Fruit fly (Drosophila melanogaster): ENCODE data around the gene aus.
A peak's percentile ranks its signal among the peaks of the same experiment; 100 is the strongest.

aus gene

DNA sequence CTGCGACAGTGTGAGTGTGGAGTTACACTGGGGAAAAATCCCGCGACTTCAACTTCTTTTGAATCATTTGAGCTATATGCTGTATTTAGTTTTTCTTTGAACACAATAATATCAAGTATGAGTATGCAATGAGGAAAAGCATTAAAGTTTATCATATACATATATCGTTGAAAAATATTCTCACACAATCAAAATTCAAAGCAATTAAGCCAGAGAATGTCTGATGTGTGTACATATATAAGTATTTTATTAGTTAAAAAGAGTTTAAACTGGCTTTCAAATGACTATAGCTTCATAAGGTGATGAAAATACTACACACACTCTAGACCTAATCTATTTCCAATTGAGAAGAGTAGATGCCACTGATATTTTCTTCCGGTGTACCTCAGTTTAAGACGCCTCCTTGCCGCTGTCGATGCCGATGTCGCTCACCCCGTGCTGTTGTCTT is 12.6 kb downstream of the aus start (continued):
- TF ChIP-seq Bteb2 (GFP tag; optimal IDR thresholded peaks at IDR 0.05): no peak
- TF ChIP-seq CG30020 (tag; optimal IDR thresholded peaks at IDR 0.05): peak; percentile 32
- TF ChIP-seq dm (GFP tag; optimal IDR thresholded peaks at IDR 0.05): no peak
- no peak for TF ChIP-seq disco-r (GFP tag; optimal IDR thresholded peaks at IDR 0.05)
- no peak for TF ChIP-seq lbe (GFP tag; optimal IDR thresholded peaks at IDR 0.05)
- TF ChIP-seq nom (GFP tag; optimal IDR thresholded peaks at IDR 0.05): peak; percentile 2
- TF ChIP-seq Stat92E (GFP tag; optimal IDR thresholded peaks at IDR 0.05): peak in 1 of 3 experiments; percentile 6
- TF ChIP-seq CG3726 (GFP tag; IDR thresholded peaks at IDR 0.05): no peak
- TF ChIP-seq tll (GFP tag; optimal IDR thresholded peaks at IDR 0.05): no peak
- TF ChIP-seq emc (GFP tag; optimal IDR thresholded peaks at IDR 0.05): no peak
- TF ChIP-seq HHEX (GFP tag; optimal IDR thresholded peaks at IDR 0.05): peak; percentile 5
- no peak for TF ChIP-seq D19B (GFP tag; optimal IDR thresholded peaks at IDR 0.05)
- TF ChIP-seq Dek (tag; optimal IDR thresholded peaks at IDR 0.05): no peak
- peak; percentile 56 for TF ChIP-seq Med (GFP tag)
- TF ChIP-seq CG6765 (GFP tag; optimal IDR thresholded peaks at IDR 0.05): no peak
- peak; percentile 46 for TF ChIP-seq lab (GFP tag; optimal IDR thresholded peaks at IDR 0.05)
- no peak for TF ChIP-seq CG2199 (GFP tag; IDR thresholded peaks at IDR 0.05)
- TF ChIP-seq bcd (GFP tag; optimal IDR thresholded peaks at IDR 0.05): peak; percentile 34
- TF ChIP-seq B-H1 (GFP tag; IDR thresholded peaks at IDR 0.05): no peak
- peak; percentile 25 for TF ChIP-seq nau (GFP tag; optimal IDR thresholded peaks at IDR 0.05)
- TF ChIP-seq Abd-B (GFP tag; optimal IDR thresholded peaks at IDR 0.05): peak; percentile 53
- TF ChIP-seq Trl (optimal IDR thresholded peaks at IDR 0.05): no peak
- TF ChIP-seq Trl (GFP tag; optimal IDR thresholded peaks at IDR 0.05): no peak
- peak; percentile 9 for TF ChIP-seq CG16863 (GFP tag; optimal IDR thresholded peaks at IDR 0.05)
- TF ChIP-seq CG17359 (tag; optimal IDR thresholded peaks at IDR 0.05): peak; percentile 41
- TF ChIP-seq TFAM (GFP tag; optimal IDR thresholded peaks at IDR 0.05): no peak
- TF ChIP-seq jigr1 (GFP tag; IDR thresholded peaks at IDR 0.05): no peak
- no peak for TF ChIP-seq CG3847 (GFP tag; IDR thresholded peaks at IDR 0.05)
- 0 out of 3 replicates have a peak, but pooled peaks have one; percentile 31 for TF ChIP-seq zfh1 (GFP tag; IDR thresholded peaks at IDR 0.05)
- TF ChIP-seq HLH3B (GFP tag; IDR thresholded peaks at IDR 0.05): no peak
- TF ChIP-seq nmo (GFP tag; optimal IDR thresholded peaks at IDR 0.05): peak; percentile 79
- TF ChIP-seq sima (GFP tag; optimal IDR thresholded peaks at IDR 0.05): no peak
- peak; percentile 31 for TF ChIP-seq CG12942 (GFP tag; optimal IDR thresholded peaks at IDR 0.05)
- TF ChIP-seq tgo (GFP tag; IDR thresholded peaks at IDR 0.05): no peak
- no peak for TF ChIP-seq pita (GFP tag; optimal IDR thresholded peaks at IDR 0.05)
- TF ChIP-seq wdn (GFP tag; IDR thresholded peaks at IDR 0.05): no peak
- TF ChIP-seq Hr78 (GFP tag; optimal IDR thresholded peaks at IDR 0.05): no peak
- no peak for TF ChIP-seq CG17612 (GFP tag; IDR thresholded peaks at IDR 0.05)
- TF ChIP-seq NK7.1 (GFP tag; optimal IDR thresholded peaks at IDR 0.05): no peak
- no peak for TF ChIP-seq bbx (GFP tag; IDR thresholded peaks at IDR 0.05; ENCODE audit: partially characterized antibody)
- TF ChIP-seq CG2202 (tag; optimal IDR thresholded peaks at IDR 0.05): peak; percentile 77
- TF ChIP-seq BtbVII (GFP tag; optimal IDR thresholded peaks at IDR 0.05): peak; percentile 25
- TF ChIP-seq bsh (GFP tag; optimal IDR thresholded peaks at IDR 0.05): peak; percentile 67 to 77
- no peak for TF ChIP-seq HLH54F (GFP tag; optimal IDR thresholded peaks at IDR 0.05)
- no peak; the same call in 2 of the 3 replicates for TF ChIP-seq ci (GFP tag; IDR thresholded peaks at IDR 0.05)
- TF ChIP-seq cad (GFP tag; optimal IDR thresholded peaks at IDR 0.05): no peak
- no peak for TF ChIP-seq CG8089 (GFP tag; optimal IDR thresholded peaks at IDR 0.05)
- TF ChIP-seq phol (tag; optimal IDR thresholded peaks at IDR 0.05): peak; percentile 72
- TF ChIP-seq hbn (GFP tag; IDR thresholded peaks at IDR 0.05; ENCODE audit: partially characterized antibody): no peak
- peak; percentile 56 for TF ChIP-seq CG2875 (GFP tag; optimal IDR thresholded peaks at IDR 0.05)
- peak; percentile 63 for TF ChIP-seq row (GFP tag; IDR thresholded peaks at IDR 0.05)

Data from whole organism, embryonic.